Worm (Caenorhabditis elegans) whole organism, L1 larva: ENCODE data around the gene D1022.3.
A peak's percentile ranks its signal among the peaks of the same experiment; 100 is the strongest.

Experiments used
- C04F5.9 ChIP-seq: sonication (generic microtip); optimal IDR thresholded peaks from 2 replicates; lab custom pipeline; 2016; ENCODE audit warnings: missing genetic modification characterization, missing compliant biosample characterization
- C16A3.4 ChIP-seq: fragments of 150-350 bp; optimal IDR thresholded peaks from 2 replicates; lab custom pipeline; 2014; ENCODE audit warnings: missing biosample characterization, missing genetic modification characterization
- Y116A8C.19 ChIP-seq: sonication (generic microtip); optimal IDR thresholded peaks from 2 replicates; lab custom pipeline; 2016; ENCODE audit warnings: missing compliant biosample characterization, missing genetic modification characterization, borderline replicate concordance
- aha-1 ChIP-seq: fragments of 150-350 bp; optimal IDR thresholded peaks from 2 replicates; lab custom pipeline; 2014; ENCODE audit warnings: missing biosample characterization, missing genetic modification characterization
- aly-2 ChIP-seq: fragments of 150-350 bp; optimal IDR thresholded peaks from 2 replicates; lab custom pipeline; 2014; ENCODE audit warnings: missing biosample characterization, missing genetic modification characterization
- blmp-1 ChIP-seq: fragments of 150-350 bp; optimal IDR thresholded peaks from 2 replicates; lab custom pipeline; 2014; ENCODE audit warnings: missing biosample characterization, missing genetic modification characterization
- ceh-63 ChIP-seq: fragments of 200-800 bp; sonication (Bioruptor generic); optimal IDR thresholded peaks from 2 replicates; lab custom pipeline; 2018; ENCODE audit warnings: mild to moderate bottlenecking, missing genetic modification characterization, missing compliant biosample characterization
- ceh-90 ChIP-seq: sonication (generic microtip); optimal IDR thresholded peaks from 2 replicates; lab custom pipeline; 2016; ENCODE audit warnings: missing genetic modification characterization, missing compliant biosample characterization
- ces-1 ChIP-seq: fragments of 150-350 bp; optimal IDR thresholded peaks from 2 replicates; lab custom pipeline; 2014; ENCODE audit warnings: missing biosample characterization, missing genetic modification reagents, missing genetic modification characterization
- dpl-1 ChIP-seq, 3 experiments: fragments of 150-350 bp in 2 of 3; sonication (generic microtip) in 1 of 3; optimal IDR thresholded peaks; 2 replicates each; lab custom pipeline; 2014 to 2017; ENCODE audit warnings: missing biosample characterization in 3 of 3, missing genetic modification characterization in 3 of 3, missing genetic modification reagents in 3 of 3
- dsc-1 ChIP-seq: sonication (generic microtip); optimal IDR thresholded peaks from 2 replicates; lab custom pipeline; 2016; ENCODE audit warnings: mild to moderate bottlenecking, missing genetic modification characterization, missing compliant biosample characterization
- efl-1 ChIP-seq, 4 experiments: fragments of 150-350 bp; optimal IDR thresholded peaks in 3 of 4; peaks in 1 of 4; 1 replicate in 1 of 4; 2 replicates in 3 of 4; lab custom pipeline; 2014; ENCODE audit warnings: missing biosample characterization in 2 of 4, missing genetic modification characterization in 2 of 4, missing genetic modification reagents in 2 of 4
- efl-3 ChIP-seq: fragments of 200-800 bp; sonication (Bioruptor generic); optimal IDR thresholded peaks from 2 replicates; lab custom pipeline; 2018; ENCODE audit warnings: mild to moderate bottlenecking, missing genetic modification characterization, missing compliant biosample characterization
- egl-27 ChIP-seq, 2 experiments: fragments of 150-350 bp in 1 of 2; sonication (generic microtip); optimal IDR thresholded peaks; 3 replicates each; lab custom pipeline; 2017 to 2018; ENCODE audit warnings: missing biosample characterization in 2 of 2, missing genetic modification characterization in 2 of 2, missing genetic modification reagents in 2 of 2
- elt-3 ChIP-seq, 6 experiments: fragments of 150-350 bp in 1 of 6; sonication (generic microtip); optimal IDR thresholded peaks; 2 replicates each; lab custom pipeline; 2017 to 2018; ENCODE audit warnings: missing biosample characterization in 6 of 6, missing genetic modification characterization in 6 of 6, inconsistent platforms in 1 of 6
- fkh-4 ChIP-seq: sonication (generic microtip); optimal IDR thresholded peaks from 2 replicates; lab custom pipeline; 2016; ENCODE audit warnings: missing compliant biosample characterization, missing genetic modification characterization, borderline replicate concordance
- hlh-17 ChIP-seq: fragments of 200-800 bp; sonication (Bioruptor generic); optimal IDR thresholded peaks from 2 replicates; lab custom pipeline; 2018; ENCODE audit warnings: missing genetic modification characterization, mild to moderate bottlenecking, missing compliant biosample characterization, moderate library complexity, borderline replicate concordance
- hpl-2 ChIP-seq: fragments of 150-350 bp; optimal IDR thresholded peaks from 2 replicates; lab custom pipeline; 2014; ENCODE audit warnings: missing biosample characterization, missing genetic modification reagents, missing genetic modification characterization
- isw-1 ChIP-seq: fragments of 200-800 bp; sonication (Bioruptor generic); IDR thresholded peaks from 2 replicates; pipeline ENCODE4 v1.3.6; 2022; ENCODE audit warnings: missing genetic modification characterization, missing compliant biosample characterization
- lin-14 ChIP-seq: fragments of 200-800 bp; sonication (Bioruptor generic); optimal IDR thresholded peaks from 2 replicates; lab custom pipeline; 2018; ENCODE audit warnings: mild to moderate bottlenecking, missing genetic modification characterization, moderate library complexity, missing compliant biosample characterization
- lin-15B ChIP-seq: fragments of 150-350 bp; sonication (generic microtip); optimal IDR thresholded peaks from 3 replicates; lab custom pipeline; 2014; ENCODE audit warnings: missing biosample characterization, missing genetic modification characterization
- lin-35 ChIP-seq, 2 experiments: fragments of 150-350 bp; optimal IDR thresholded peaks; 2 replicates each; lab custom pipeline; 2014; ENCODE audit warnings: missing biosample characterization in 2 of 2, missing genetic modification characterization in 2 of 2, missing genetic modification reagents in 2 of 2
- lin-39 ChIP-seq: fragments of 150-350 bp; optimal IDR thresholded peaks from 2 replicates; lab custom pipeline; 2014; ENCODE audit warnings: missing biosample characterization, missing genetic modification reagents, missing genetic modification characterization
- lir-3 ChIP-seq: sonication (generic microtip); optimal IDR thresholded peaks from 2 replicates; lab custom pipeline; 2016; ENCODE audit warnings: mild to moderate bottlenecking, missing genetic modification characterization, moderate library complexity, missing compliant biosample characterization; ENCODE audit not compliant: poor library complexity
- lsy-2 ChIP-seq, 2 experiments: fragments of 150-350 bp; optimal IDR thresholded peaks; 2 replicates each; lab custom pipeline; 2014; ENCODE audit warnings: missing biosample characterization in 2 of 2, missing genetic modification characterization in 2 of 2
- mab-9 ChIP-seq: fragments of 200-800 bp; sonication (Bioruptor generic); IDR thresholded peaks from 2 replicates; pipeline ENCODE4 v1.3.6; 2022; ENCODE audit warnings: missing genetic modification reagents, missing genetic modification characterization, missing compliant biosample characterization
- nhr-11 ChIP-seq: fragments of 150-350 bp; optimal IDR thresholded peaks from 2 replicates; lab custom pipeline; 2014; ENCODE audit warnings: missing biosample characterization, missing genetic modification characterization
- nhr-19 ChIP-seq: fragments of 200-800 bp; sonication (Bioruptor generic); conservative IDR thresholded peaks from 2 replicates; pipeline ENCODE4 v1.3.6; 2022; ENCODE audit warnings: missing genetic modification characterization, missing compliant biosample characterization
- nhr-20 ChIP-seq: sonication (generic microtip); optimal IDR thresholded peaks from 2 replicates; lab custom pipeline; 2016; ENCODE audit warnings: mild to moderate bottlenecking, missing genetic modification characterization, missing compliant biosample characterization
- nhr-76 ChIP-seq: sonication (generic microtip); optimal IDR thresholded peaks from 2 replicates; lab custom pipeline; 2017; ENCODE audit warnings: missing biosample characterization, missing genetic modification characterization
- nhr-77 ChIP-seq: fragments of 150-350 bp; optimal IDR thresholded peaks from 2 replicates; lab custom pipeline; 2014; ENCODE audit warnings: missing biosample characterization, missing genetic modification characterization
- nhr-85 ChIP-seq: sonication (generic microtip); peaks from one replicate; lab custom pipeline; 2016; ENCODE audit warnings: missing genetic modification characterization, inconsistent platforms, missing compliant biosample characterization
- nhr-90 ChIP-seq: sonication (generic microtip); optimal IDR thresholded peaks from 2 replicates; lab custom pipeline; 2016; ENCODE audit warnings: mild to moderate bottlenecking, missing genetic modification characterization, missing compliant biosample characterization; ENCODE audit not compliant: poor library complexity
- pax-3 ChIP-seq: fragments of 200-800 bp; sonication (Bioruptor generic); optimal IDR thresholded peaks from 2 replicates; lab custom pipeline; 2018; ENCODE audit warnings: mild to moderate bottlenecking, missing genetic modification characterization, moderate library complexity, missing compliant biosample characterization
- pqm-1 ChIP-seq: sonication (generic microtip); optimal IDR thresholded peaks from 3 replicates; lab custom pipeline; 2017; ENCODE audit warnings: missing biosample characterization, missing genetic modification characterization
- rnt-1 ChIP-seq: sonication (generic microtip); optimal IDR thresholded peaks from 2 replicates; lab custom pipeline; 2016; ENCODE audit warnings: mild to moderate bottlenecking, missing genetic modification characterization, moderate library complexity, missing compliant biosample characterization
- skn-1 ChIP-seq: fragments of 150-350 bp; optimal IDR thresholded peaks from 2 replicates; lab custom pipeline; 2014; ENCODE audit warnings: missing biosample characterization, missing genetic modification characterization
- sup-37 ChIP-seq: fragments of 200-800 bp; sonication (Bioruptor generic); optimal IDR thresholded peaks from 2 replicates; lab custom pipeline; 2018; ENCODE audit warnings: mild to moderate bottlenecking, missing genetic modification characterization, missing compliant biosample characterization
- swsn-7 ChIP-seq: sonication (generic microtip); optimal IDR thresholded peaks from 2 replicates; lab custom pipeline; 2016; ENCODE audit warnings: missing genetic modification characterization, missing compliant biosample characterization
- unc-30 ChIP-seq: sonication (generic microtip); optimal IDR thresholded peaks from 2 replicates; lab custom pipeline; 2017; ENCODE audit warnings: missing biosample characterization, missing genetic modification characterization
- unc-62 ChIP-seq: fragments of 150-350 bp; optimal IDR thresholded peaks from 2 replicates; lab custom pipeline; 2014; ENCODE audit warnings: missing biosample characterization, missing genetic modification reagents, missing genetic modification characterization
- vab-15 ChIP-seq: sonication (generic microtip); optimal IDR thresholded peaks from 2 replicates; lab custom pipeline; 2017; ENCODE audit warnings: missing genotype, mild to moderate bottlenecking, missing genetic modification characterization, missing compliant biosample characterization
- ztf-11 ChIP-seq, 2 experiments: sonication (generic microtip); optimal IDR thresholded peaks; 2 replicates each; lab custom pipeline; 2016 to 2017; ENCODE audit warnings: missing genetic modification characterization in 2 of 2, missing biosample characterization in 1 of 2, missing compliant biosample characterization in 1 of 2

The D1022.3 gene

ce11 chrII:7465519-7465918 lies 9.4 kb upstream of the D1022.3 start, which contains the start of gene sro-1:
sro-1 (minus strand) TSS chrII:7465619.
- TF ChIP-seq Y116A8C.19 = no peak
- no peak for TF ChIP-seq mab-9 (GFP tag; lab: Robert Waterston, UW)
- TF ChIP-seq dpl-1 (GFP tag; optimal IDR thresholded peaks at IDR 0.05; lab: Kevin White, UChicago) = no peak
- no peak for TF ChIP-seq C16A3.4
- no peak for TF ChIP-seq lir-3
- no peak for TF ChIP-seq efl-3 (GFP tag; lab: Kevin White, UChicago)
- no peak for TF ChIP-seq unc-62
- no peak for TF ChIP-seq skn-1 (tag; lab: Kevin White, UChicago)
- no peak for TF ChIP-seq pax-3 (tag; lab: Kevin White, UChicago)
- no peak for TF ChIP-seq lin-39 (tag; lab: Kevin White, UChicago)
- no peak for TF ChIP-seq rnt-1 (tag; lab: Kevin White, UChicago)
- TF ChIP-seq aly-2 (tag; lab: Kevin White, UChicago) = no peak
- no peak for TF ChIP-seq vab-15 (tag; lab: Kevin White, UChicago)

DNA sequence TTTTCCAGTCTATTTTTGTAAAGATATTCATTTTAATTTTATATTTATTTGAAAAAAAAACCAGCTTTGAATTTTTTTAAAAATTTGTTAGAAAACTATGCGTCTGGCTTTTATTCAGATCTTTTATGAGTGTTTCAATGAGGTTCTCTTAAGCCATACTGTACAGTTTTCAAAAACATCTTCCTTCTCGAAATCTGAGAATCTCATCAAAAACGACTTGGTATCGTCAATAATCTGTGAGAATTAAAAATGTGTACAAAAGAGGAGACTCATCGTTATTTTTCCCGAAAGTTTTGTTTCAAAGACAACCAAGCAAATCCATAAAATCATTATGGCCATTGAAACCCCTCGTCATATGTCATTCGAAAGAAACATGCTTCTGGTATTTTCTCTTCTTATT lies 3.1 kb upstream of the D1022.3 start, which contains the start of gene D1022.2:
Gene D1022.2, plus strand, starts transcription at position 301 of the 400 bp plus-strand sequence.
- no peak for TF ChIP-seq egl-27 (tag; optimal IDR thresholded peaks at IDR 0.05; lab: Kevin White, UChicago)
- no peak for TF ChIP-seq aha-1 (tag; lab: Kevin White, UChicago)
- no peak for TF ChIP-seq elt-3 (tag; optimal IDR thresholded peaks at IDR 0.05; lab: Kevin White, UChicago)
- TF ChIP-seq nhr-77 (tag; lab: Kevin White, UChicago) = no peak
- no peak for TF ChIP-seq nhr-19 (GFP tag; lab: Robert Waterston, UW)
- no peak for TF ChIP-seq ces-1 (GFP tag; lab: Kevin White, UChicago)
- TF ChIP-seq ceh-90 (tag; lab: Kevin White, UChicago) = no peak
- no peak for TF ChIP-seq sup-37
- TF ChIP-seq C04F5.9 (tag; lab: Kevin White, UChicago) = no peak
- TF ChIP-seq isw-1 (GFP tag; lab: Robert Waterston, UW) = no peak
- TF ChIP-seq mab-9 (GFP tag; lab: Robert Waterston, UW) = no peak
- no peak for TF ChIP-seq pqm-1 (tag; lab: Kevin White, UChicago)
- no peak for TF ChIP-seq hlh-17 (GFP tag; lab: Kevin White, UChicago)
- TF ChIP-seq rnt-1 (tag; lab: Kevin White, UChicago) = no peak
- no peak for TF ChIP-seq nhr-90 (tag; lab: Kevin White, UChicago)
- no peak for TF ChIP-seq unc-30
- TF ChIP-seq nhr-11 (tag; lab: Kevin White, UChicago) = no peak
- TF ChIP-seq dsc-1 (tag; lab: Kevin White, UChicago) = no peak
- no peak for TF ChIP-seq nhr-76 (tag; lab: Kevin White, UChicago)

DNA sequence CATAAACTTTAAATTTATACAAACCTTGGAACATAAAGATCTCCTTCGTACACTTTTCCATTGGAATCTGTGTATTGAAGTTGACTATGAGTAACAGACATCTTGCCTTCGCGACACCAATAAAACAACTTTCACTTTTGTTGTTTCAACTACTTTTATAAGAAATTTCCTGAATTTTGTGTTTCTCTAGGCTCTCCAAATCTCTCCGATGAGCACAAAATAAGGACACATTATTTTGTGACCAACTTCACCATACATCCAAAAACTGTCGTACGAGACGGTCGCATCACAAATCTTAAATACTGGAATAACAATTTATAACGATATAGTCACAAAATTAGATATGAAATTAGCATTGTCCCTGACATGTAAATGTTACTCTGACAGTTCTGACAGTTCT lies 2.6 kb upstream of the D1022.3 start, which contains the start of gene D1022.5:
Gene D1022.5, minus strand, starts transcription at position 101 of the 400 bp plus-strand sequence.
- TF ChIP-seq ces-1 (GFP tag; lab: Kevin White, UChicago) = no peak
- no peak for TF ChIP-seq elt-3 (tag; optimal IDR thresholded peaks at IDR 0.05; lab: Kevin White, UChicago)
- no peak for TF ChIP-seq ceh-63 (GFP tag; lab: Kevin White, UChicago)
- no peak for TF ChIP-seq fkh-4
- no peak for TF ChIP-seq sup-37
- TF ChIP-seq lin-15B (tag; lab: Kevin White, UChicago) = no peak
- TF ChIP-seq ztf-11 (tag; optimal IDR thresholded peaks at IDR 0.05; lab: Kevin White, UChicago) = no peak
- no peak for TF ChIP-seq lir-3
- TF ChIP-seq nhr-85 (tag; lab: Kevin White, UChicago) = peak; percentile 0

DNA sequence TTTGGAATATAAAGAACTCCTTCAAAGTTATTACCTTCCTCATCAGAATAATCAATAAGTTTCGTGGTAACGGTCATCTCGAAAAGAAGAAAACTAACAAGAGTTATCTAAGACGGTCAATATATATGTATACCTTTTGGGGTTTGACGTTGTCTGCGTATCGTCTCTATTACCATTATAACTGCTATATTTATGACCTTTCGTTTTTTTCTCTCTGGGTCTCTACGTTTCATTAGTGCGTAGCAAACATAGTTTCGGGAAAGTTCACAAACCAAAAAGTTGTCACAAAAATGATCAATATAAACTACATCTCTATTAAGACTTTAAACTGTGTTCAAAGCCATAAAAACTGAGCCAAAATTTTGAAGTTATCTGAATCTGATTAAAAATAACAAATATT lies 1.1 kb upstream of the D1022.3 start, which contains the start of gene D1022.4:
Gene D1022.4, minus strand, starts transcription at position 83 of the 400 bp plus-strand sequence.
- TF ChIP-seq hpl-2 (GFP tag; lab: Kevin White, UChicago) (no peak), nhr-20 (tag; lab: Kevin White, UChicago) (peak; percentile 33), efl-1 (optimal IDR thresholded peaks at IDR 0.05; lab: Kevin White, UChicago) (no peak), efl-1 (GFP tag; optimal IDR thresholded peaks at IDR 0.05 in 1 of 2; lab: Kevin White, UChicago) (peak in 1 of 2 experiments; percentile 3), lsy-2 (tag; optimal IDR thresholded peaks at IDR 0.05; lab: Kevin White, UChicago) (peak in 1 of 2 experiments; percentile 20), blmp-1 (peak; percentile 78), fkh-4 (no peak), swsn-7 (tag; lab: Kevin White, UChicago) (no peak), lin-14 (GFP tag; lab: Kevin White, UChicago) (peak; percentile 47), lin-35 (GFP tag; optimal IDR thresholded peaks at IDR 0.05; lab: Kevin White, UChicago) (peak in 1 of 2 experiments; percentile 49), nhr-85 (tag; lab: Kevin White, UChicago) (peak; percentile 60), elt-3 (tag; optimal IDR thresholded peaks at IDR 0.05; lab: Kevin White, UChicago) (peak in 2 of 6 experiments; percentile 10 to 13)
- TF ChIP-seq, all 84 proteins: peak for 8
